Worm (Caenorhabditis elegans) whole organism, young adult: ENCODE measurements around the gene srw-9.

ENCODE experiments used
- F39B2.1 ChIP-seq: fragments of 200-800 bp; sonication (Bioruptor generic); IDR thresholded peaks from 2 replicates; pipeline ENCODE4 v1.3.6; 2022; ENCODE audit warnings: missing genetic modification reagents, missing genetic modification characterization, missing compliant biosample characterization
- cebp-1 ChIP-seq, 2 experiments: fragments of 200-800 bp in 1 of 2; sonication (Bioruptor generic) in 1 of 2; sonication (generic microtip) in 1 of 2; IDR thresholded peaks in 1 of 2; optimal IDR thresholded peaks in 1 of 2; 2 replicates each; pipeline versions ENCODE4 v1.3.6 to Lab custom; 2017 to 2022; ENCODE audit warnings: missing compliant biosample characterization in 2 of 2, missing genetic modification characterization in 2 of 2, mild to moderate bottlenecking in 1 of 2, missing genetic modification reagents in 1 of 2, moderate library complexity in 1 of 2
- dpff-1 ChIP-seq: sonication (generic microtip); optimal IDR thresholded peaks from 2 replicates; lab custom pipeline; 2017; ENCODE audit warnings: mild to moderate bottlenecking, missing genetic modification characterization, missing compliant biosample characterization
- let-607 ChIP-seq, 2 experiments: fragments of 200-800 bp in 1 of 2; sonication (Bioruptor generic) in 1 of 2; sonication (generic microtip) in 1 of 2; optimal IDR thresholded peaks; 2 replicates each; lab custom pipeline; 2016 to 2018; ENCODE audit warnings: mild to moderate bottlenecking in 2 of 2, missing compliant biosample characterization in 2 of 2, missing genetic modification characterization in 2 of 2, moderate library complexity in 2 of 2, missing genotype in 1 of 2
- madf-8 ChIP-seq: fragments of 200-800 bp; sonication (Bioruptor generic); conservative IDR thresholded peaks from 2 replicates; pipeline ENCODE4 v1.3.6; 2022; ENCODE audit warnings: missing genetic modification reagents, missing genetic modification characterization, missing compliant biosample characterization
- ztf-26 ChIP-seq: sonication (generic microtip); optimal IDR thresholded peaks from 2 replicates; lab custom pipeline; 2017; ENCODE audit warnings: missing genetic modification characterization, missing compliant biosample characterization

ce11 chrIII:12783878-12784277, 26.4 kb downstream of the srw-9 start:
- TF ChIP-seq cebp-1 (GFP tag; IDR thresholded peaks at IDR 0.05; lab: Robert Waterston, UW) (no peak), cebp-1 (tag; optimal IDR thresholded peaks at IDR 0.05; lab: Kevin White, UChicago) (no peak), dpff-1 (tag; lab: Kevin White, UChicago) (no peak), madf-8 (no peak), let-607 (tag; optimal IDR thresholded peaks at IDR 0.05; lab: Kevin White, UChicago) (no peak), ztf-26 (tag; lab: Kevin White, UChicago) (no peak), F39B2.1 (no peak)
